Worm (Caenorhabditis elegans) whole organism, young adult: ENCODE results near the gene lsm-4.

Experiments used
- B0336.3 ChIP-seq: fragments of 200-800 bp; sonication (Bioruptor generic); IDR thresholded peaks from 2 replicates; pipeline ENCODE4 v1.3.6; 2022; ENCODE audit warnings: missing genetic modification characterization, missing compliant biosample characterization
- C06A6.2 ChIP-seq: fragments of 200-800 bp; sonication (Bioruptor generic); conservative IDR thresholded peaks from 2 replicates; pipeline ENCODE4 v1.3.6; 2022; ENCODE audit warnings: missing genetic modification characterization, missing compliant biosample characterization
- C17E4.6 ChIP-seq: fragments of 200-800 bp; sonication (Bioruptor generic); IDR thresholded peaks from 2 replicates; pipeline ENCODE4 v1.3.6; 2022; ENCODE audit warnings: missing genetic modification reagents, missing genetic modification characterization, missing compliant biosample characterization
- F22D6.2 ChIP-seq: sonication (generic microtip); optimal IDR thresholded peaks from 2 replicates; lab custom pipeline; 2016; ENCODE audit warnings: mild to moderate bottlenecking, missing genetic modification characterization, missing compliant biosample characterization
- F37B4.10 ChIP-seq: fragments of 200-800 bp; sonication (Bioruptor generic); IDR thresholded peaks from 2 replicates; pipeline ENCODE4 v1.3.6; 2022; ENCODE audit warnings: missing genetic modification characterization, missing compliant biosample characterization
- K11D2.4 ChIP-seq: fragments of 200-800 bp; sonication (Bioruptor generic); IDR thresholded peaks from 2 replicates; pipeline ENCODE4 v1.3.6; 2022; ENCODE audit warnings: missing genetic modification reagents, missing genetic modification characterization, missing compliant biosample characterization
- Y53G8AR.9 ChIP-seq: fragments of 200-800 bp; sonication (Bioruptor generic); conservative IDR thresholded peaks from 2 replicates; pipeline ENCODE4 v1.3.6; 2022; ENCODE audit warnings: missing genetic modification reagents, missing genetic modification characterization, missing compliant biosample characterization
- Y56A3A.18 ChIP-seq: fragments of 200-800 bp; sonication (Bioruptor generic); IDR thresholded peaks from 2 replicates; pipeline ENCODE4 v1.3.6; 2022; ENCODE audit warnings: missing genetic modification reagents, missing genetic modification characterization, missing compliant biosample characterization
- Y95B8A.8 ChIP-seq: fragments of 200-800 bp; sonication (Bioruptor generic); IDR thresholded peaks from 2 replicates; pipeline ENCODE4 v1.3.6; 2022; ENCODE audit warnings: missing genetic modification reagents, missing genetic modification characterization, missing compliant biosample characterization
- ama-1 ChIP-seq, 3 experiments: fragments of 150-350 bp in 1 of 3; sonication (generic microtip) in 2 of 3; optimal IDR thresholded peaks; 2 replicates each; lab custom pipeline; 2014 to 2018; ENCODE audit warnings: missing biosample characterization in 2 of 3, missing genetic modification characterization in 2 of 3, missing genetic modification reagents in 2 of 3
- attf-5 ChIP-seq: fragments of 200-800 bp; sonication (Bioruptor generic); optimal IDR thresholded peaks from 2 replicates; lab custom pipeline; 2018; ENCODE audit warnings: mild to moderate bottlenecking, missing genetic modification characterization, missing compliant biosample characterization
- bed-2 ChIP-seq: fragments of 200-800 bp; sonication (Bioruptor generic); IDR thresholded peaks from 2 replicates; pipeline ENCODE4 v1.3.6; 2022; ENCODE audit warnings: missing genetic modification reagents, missing genetic modification characterization, missing compliant biosample characterization
- ccch-3 ChIP-seq: fragments of 200-800 bp; sonication (Bioruptor generic); optimal IDR thresholded peaks from 2 replicates; lab custom pipeline; 2018; ENCODE audit warnings: mild to moderate bottlenecking, missing genetic modification characterization, missing compliant biosample characterization
- cebp-1 ChIP-seq, 2 experiments: fragments of 200-800 bp in 1 of 2; sonication (Bioruptor generic) in 1 of 2; sonication (generic microtip) in 1 of 2; IDR thresholded peaks in 1 of 2; optimal IDR thresholded peaks in 1 of 2; 2 replicates each; pipeline versions ENCODE4 v1.3.6 to Lab custom; 2017 to 2022; ENCODE audit warnings: missing compliant biosample characterization in 2 of 2, missing genetic modification characterization in 2 of 2, mild to moderate bottlenecking in 1 of 2, missing genetic modification reagents in 1 of 2, moderate library complexity in 1 of 2
- ceh-58 ChIP-seq: fragments of 200-800 bp; sonication (Bioruptor generic); IDR thresholded peaks from 2 replicates; pipeline ENCODE4 v1.3.6; 2022; ENCODE audit warnings: missing genetic modification characterization, missing compliant biosample characterization
- dpl-1 ChIP-seq: fragments of 150-350 bp; optimal IDR thresholded peaks from 2 replicates; lab custom pipeline; 2014; ENCODE audit warnings: missing biosample characterization, missing genetic modification reagents, missing genetic modification characterization
- ets-4 ChIP-seq: fragments of 200-800 bp; sonication (Bioruptor generic); optimal IDR thresholded peaks from 2 replicates; lab custom pipeline; 2018; ENCODE audit warnings: mild to moderate bottlenecking, missing genetic modification characterization, missing compliant biosample characterization
- hlh-12 ChIP-seq: sonication (generic microtip); optimal IDR thresholded peaks from 2 replicates; lab custom pipeline; 2016; ENCODE audit warnings: missing genetic modification characterization, missing compliant biosample characterization
- let-607 ChIP-seq, 2 experiments: fragments of 200-800 bp in 1 of 2; sonication (Bioruptor generic) in 1 of 2; sonication (generic microtip) in 1 of 2; optimal IDR thresholded peaks; 2 replicates each; lab custom pipeline; 2016 to 2018; ENCODE audit warnings: mild to moderate bottlenecking in 2 of 2, missing compliant biosample characterization in 2 of 2, missing genetic modification characterization in 2 of 2, moderate library complexity in 2 of 2, missing genotype in 1 of 2
- lin-35 ChIP-seq, 3 experiments: fragments of 150-350 bp in 2 of 3; sonication (generic microtip) in 1 of 3; optimal IDR thresholded peaks; 2 replicates each; lab custom pipeline; 2014 to 2018; ENCODE audit warnings: missing biosample characterization in 3 of 3, missing genetic modification characterization in 3 of 3, missing genetic modification reagents in 3 of 3
- lin-40 ChIP-seq: sonication (generic microtip); optimal IDR thresholded peaks from 2 replicates; lab custom pipeline; 2016; ENCODE audit warnings: missing genetic modification characterization, mild to moderate bottlenecking, missing compliant biosample characterization, missing genotype, missing genetic modification reagents
- madf-3 ChIP-seq: fragments of 200-800 bp; sonication (Bioruptor generic); IDR thresholded peaks from 2 replicates; pipeline ENCODE4 v1.3.6; 2022; ENCODE audit warnings: missing genetic modification reagents, missing genetic modification characterization, missing compliant biosample characterization
- madf-6 ChIP-seq: fragments of 200-800 bp; sonication (Bioruptor generic); IDR thresholded peaks from 2 replicates; pipeline ENCODE4 v1.3.6; 2022; ENCODE audit warnings: missing genetic modification reagents, missing genetic modification characterization, missing compliant biosample characterization
- mxl-1 ChIP-seq: sonication (generic microtip); optimal IDR thresholded peaks from 2 replicates; lab custom pipeline; 2016; ENCODE audit warnings: missing genetic modification characterization, missing compliant biosample characterization
- nfya-2 ChIP-seq: fragments of 200-800 bp; sonication (Bioruptor generic); IDR thresholded peaks from 2 replicates; pipeline ENCODE4 v1.3.6; 2022; ENCODE audit warnings: missing genetic modification reagents, missing genetic modification characterization, missing compliant biosample characterization
- nhr-27 ChIP-seq: fragments of 200-800 bp; sonication (Bioruptor generic); optimal IDR thresholded peaks from 2 replicates; lab custom pipeline; 2018; ENCODE audit warnings: mild to moderate bottlenecking, missing genetic modification characterization, moderate library complexity, missing compliant biosample characterization
- nhr-80 ChIP-seq: sonication (generic microtip); optimal IDR thresholded peaks from 2 replicates; lab custom pipeline; 2016; ENCODE audit warnings: missing genetic modification characterization, missing compliant biosample characterization
- pha-4 ChIP-seq: fragments of 150-350 bp; sonication (generic microtip); optimal IDR thresholded peaks from 2 replicates; lab custom pipeline; 2014; ENCODE audit warnings: missing biosample characterization, missing genetic modification reagents, missing genetic modification characterization
- sdz-38 ChIP-seq: sonication (generic microtip); optimal IDR thresholded peaks from 2 replicates; lab custom pipeline; 2016; ENCODE audit warnings: missing genotype, missing genetic modification characterization, missing compliant biosample characterization
- snpc-3.4 ChIP-seq: sonication (generic microtip); optimal IDR thresholded peaks from 2 replicates; lab custom pipeline; 2017; ENCODE audit warnings: missing genetic modification characterization, mild to moderate bottlenecking, missing compliant biosample characterization, antibody characterized with exemption, moderate library complexity, missing genotype, missing genetic modification reagents
- tbp1 ChIP-seq: fragments of 200-800 bp; sonication (Bioruptor generic); optimal IDR thresholded peaks from 2 replicates; lab custom pipeline; 2018; ENCODE audit warnings: mild to moderate bottlenecking, missing genetic modification characterization, missing compliant biosample characterization
- tbx-9 ChIP-seq: sonication (generic microtip); optimal IDR thresholded peaks from 2 replicates; lab custom pipeline; 2016; ENCODE audit warnings: borderline replicate concordance, missing genetic modification characterization, inconsistent platforms, missing compliant biosample characterization
- tlf-1 ChIP-seq: fragments of 200-800 bp; sonication (Bioruptor generic); optimal IDR thresholded peaks from 2 replicates; lab custom pipeline; 2018; ENCODE audit warnings: mild to moderate bottlenecking, missing genetic modification characterization, missing compliant biosample characterization
- ztf-22 ChIP-seq: fragments of 200-800 bp; sonication (Bioruptor generic); optimal IDR thresholded peaks from 2 replicates; lab custom pipeline; 2018; ENCODE audit warnings: mild to moderate bottlenecking, missing genetic modification characterization, moderate library complexity, missing compliant biosample characterization
- ztf-26 ChIP-seq: sonication (generic microtip); optimal IDR thresholded peaks from 2 replicates; lab custom pipeline; 2017; ENCODE audit warnings: missing genetic modification characterization, missing compliant biosample characterization
- ztf-28 ChIP-seq: fragments of 200-800 bp; sonication (Bioruptor generic); IDR thresholded peaks from 2 replicates; pipeline ENCODE4 v1.3.6; 2022; ENCODE audit warnings: missing genetic modification reagents, missing genetic modification characterization, missing compliant biosample characterization
- ztf-3 ChIP-seq: fragments of 200-800 bp; sonication (Bioruptor generic); optimal IDR thresholded peaks from 2 replicates; lab custom pipeline; 2018; ENCODE audit warnings: mild to moderate bottlenecking, missing genetic modification characterization, missing compliant biosample characterization
- ztf-6 ChIP-seq: fragments of 200-800 bp; sonication (Bioruptor generic); IDR thresholded peaks from 2 replicates; pipeline ENCODE4 v1.3.6; 2022; ENCODE audit warnings: missing genetic modification reagents, missing genetic modification characterization, missing compliant biosample characterization

Gene lsm-4

DNA sequence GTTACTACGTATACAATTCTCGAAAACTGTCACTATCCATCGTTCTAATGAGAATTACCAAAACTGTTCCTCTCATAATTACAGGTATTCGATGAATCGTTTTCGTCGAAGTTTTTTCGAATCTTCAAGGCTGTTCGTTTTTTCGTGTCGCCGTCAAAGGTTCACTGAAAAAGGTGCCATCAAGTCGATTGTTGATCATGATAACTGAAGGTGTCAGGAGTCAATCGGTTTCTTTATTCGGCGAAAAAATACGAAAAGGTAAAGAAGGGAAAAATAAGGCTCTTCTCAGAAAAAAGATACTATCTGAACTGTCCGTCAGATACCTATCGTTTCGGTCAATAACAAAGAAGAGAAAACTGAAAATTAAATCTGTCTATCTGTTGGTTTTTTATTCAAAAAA lies 14.2 kb downstream of the lsm-4 start:
- TF ChIP-seq madf-6 (no peak), nhr-27 (tag; lab: Kevin White, UChicago) (no peak), ama-1 (optimal IDR thresholded peaks at IDR 0.05; lab: Kevin White, UChicago) (no peak), ama-1 (GFP tag; optimal IDR thresholded peaks at IDR 0.05; lab: Kevin White, UChicago) (no peak)

DNA sequence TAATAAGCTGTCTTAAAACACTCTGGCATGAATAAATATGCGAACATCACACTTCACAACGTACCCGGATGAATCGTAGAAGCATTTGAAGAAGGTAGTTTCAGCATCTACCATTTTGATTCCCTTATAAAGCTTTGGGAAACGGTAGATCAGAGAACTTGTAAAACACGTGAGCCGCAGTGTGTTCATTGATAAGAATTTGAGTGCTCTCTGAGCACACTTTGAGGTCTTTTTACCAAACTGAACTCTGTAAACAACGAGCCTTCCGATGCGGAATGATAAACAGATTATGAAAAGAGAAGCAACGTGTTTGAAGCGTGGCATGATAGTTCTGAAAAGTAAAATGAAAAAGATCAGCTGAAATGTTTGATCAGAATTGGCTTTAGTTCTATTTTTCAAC lies 14.7 kb downstream of the lsm-4 start, which contains the start of gene aqp-1:
Gene aqp-1 (minus strand): TSS at position 102 of the 400 bp plus-strand sequence.
- TF ChIP-seq K11D2.4 (no peak), pha-4 (tag; lab: Kevin White, UChicago) (no peak), F37B4.10 (GFP tag; lab: Robert Waterston, UW) (no peak), tbx-9 (tag; lab: Kevin White, UChicago) (no peak), nfya-2 (no peak), let-607 (tag; optimal IDR thresholded peaks at IDR 0.05; lab: Kevin White, UChicago) (peak in 1 of 2 experiments; percentile 58), ets-4 (GFP tag; lab: Kevin White, UChicago) (no peak), tlf-1 (peak; percentile 7), ztf-3 (no peak), ccch-3 (GFP tag; lab: Kevin White, UChicago) (no peak), ztf-6 (no peak), attf-5 (GFP tag; lab: Kevin White, UChicago) (peak; percentile 3), ztf-22 (GFP tag; lab: Kevin White, UChicago) (peak; percentile 32), Y56A3A.18 (GFP tag; lab: Robert Waterston, UW) (no peak), C17E4.6 (GFP tag; lab: Robert Waterston, UW) (no peak), nhr-80 (peak; percentile 81), C06A6.2 (no peak), snpc-3.4 (no peak), hlh-12 (tag; lab: Kevin White, UChicago) (no peak), ztf-28 (GFP tag; lab: Robert Waterston, UW) (no peak), F22D6.2 (no peak), B0336.3 (GFP tag; lab: Robert Waterston, UW) (0 out of 2 replicates have a peak, but pooled peaks have one; percentile 30), dpl-1 (GFP tag; lab: Kevin White, UChicago) (no peak), bed-2 (GFP tag; lab: Robert Waterston, UW) (no peak), tbp1 (GFP tag; lab: Kevin White, UChicago) (peak; percentile 22), ceh-58 (GFP tag; lab: Robert Waterston, UW) (no peak), madf-3 (GFP tag; lab: Robert Waterston, UW) (no peak), sdz-38 (tag; lab: Kevin White, UChicago) (no peak), mxl-1 (tag; lab: Kevin White, UChicago) (no peak), ztf-26 (tag; lab: Kevin White, UChicago) (no peak), cebp-1 (GFP tag; IDR thresholded peaks at IDR 0.05; lab: Robert Waterston, UW) (no peak), cebp-1 (tag; optimal IDR thresholded peaks at IDR 0.05; lab: Kevin White, UChicago) (no peak), lin-40 (no peak), Y53G8AR.9 (GFP tag; lab: Robert Waterston, UW) (no peak), lin-35 (GFP tag; optimal IDR thresholded peaks at IDR 0.05; lab: Kevin White, UChicago) (no peak), Y95B8A.8 (GFP tag; lab: Robert Waterston, UW) (no peak)
